Worm (Caenorhabditis elegans): ENCODE data around the gene sdz-11.

The sdz-11 gene

DNA sequence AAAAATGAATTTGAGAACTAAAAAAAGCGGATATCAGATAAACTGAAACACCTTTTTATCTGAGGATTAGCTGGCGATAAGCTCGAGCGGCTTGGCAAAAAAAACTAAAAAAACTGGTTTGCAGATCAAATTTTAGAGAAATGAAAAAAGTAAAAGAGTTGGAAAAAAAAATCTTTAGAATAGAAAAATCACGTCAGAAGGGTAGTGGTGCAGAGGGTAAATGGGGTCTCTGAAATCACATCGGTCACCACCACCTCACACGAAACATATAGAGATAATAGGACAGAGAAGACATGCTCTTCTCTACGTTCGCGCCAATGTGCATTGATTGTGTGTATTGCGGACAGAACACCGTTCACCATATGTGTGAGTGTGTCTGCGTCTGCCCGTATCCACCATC is 29.2 kb upstream of the sdz-11 start:
- TF ChIP-seq ceh-45 (GFP tag; IDR thresholded peaks at IDR 0.05) (no peak), sdc-2 (tag; optimal IDR thresholded peaks at IDR 0.05) (no peak), elt-4 (tag; optimal IDR thresholded peaks at IDR 0.05) (no peak), F13H6.1 (tag; optimal IDR thresholded peaks at IDR 0.05) (no peak), unc-3 (GFP tag; conservative IDR thresholded peaks at IDR 0.05) (no peak), unc-3 (tag; optimal IDR thresholded peaks at IDR 0.05) (no peak)

DNA sequence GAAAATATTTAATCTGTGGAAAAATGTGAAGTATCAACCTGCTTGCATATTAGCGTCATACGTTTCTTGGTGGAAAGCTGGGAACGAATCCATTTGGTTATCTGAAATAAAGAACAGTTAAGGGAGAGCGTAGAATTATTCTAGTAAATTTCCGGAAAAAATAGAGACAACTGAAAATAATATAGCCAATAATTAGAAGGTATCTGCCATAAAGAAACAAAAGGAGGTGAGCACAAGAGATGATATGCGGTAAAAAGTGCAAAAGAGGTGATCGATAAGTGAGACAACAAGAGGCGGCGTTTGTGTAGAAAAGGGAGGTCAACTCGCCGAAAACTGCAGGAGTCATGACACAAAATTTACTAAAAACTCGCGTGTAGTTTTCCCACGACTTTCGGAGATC is 27.4 kb upstream of the sdz-11 start, which contains the start of gene T24E12.11:
T24E12.11 (minus strand) TSS at position 101 of the 400 bp plus-strand sequence.
- TF ChIP-seq ceh-19 (GFP tag; optimal IDR thresholded peaks at IDR 0.05) (no peak), hlh-15 (tag; optimal IDR thresholded peaks at IDR 0.05) (no peak), ama-1 (optimal IDR thresholded peaks at IDR 0.05) (no peak), ceh-18 (tag; optimal IDR thresholded peaks at IDR 0.05) (no peak), T23F11.4 (GFP tag; optimal IDR thresholded peaks at IDR 0.05) (no peak), fkh-10 (GFP tag; optimal IDR thresholded peaks at IDR 0.05) (no peak), rnt-1 (tag; optimal IDR thresholded peaks at IDR 0.05) (no peak), mec-3 (tag; optimal IDR thresholded peaks at IDR 0.05; ENCODE audit: borderline replicate concordance) (no peak), zip-5 (tag; optimal IDR thresholded peaks at IDR 0.05) (no peak), odd-2 (tag; optimal IDR thresholded peaks at IDR 0.05) (no peak), tbx-7 (tag; optimal IDR thresholded peaks at IDR 0.05) (no peak), ceh-22 (tag; optimal IDR thresholded peaks at IDR 0.05) (no peak), ceh-9 (tag; optimal IDR thresholded peaks at IDR 0.05) (no peak), ceh-2 (tag; optimal IDR thresholded peaks at IDR 0.05) (no peak), lim-6 (tag; optimal IDR thresholded peaks at IDR 0.05) (no peak), gmeb-2 (tag; optimal IDR thresholded peaks at IDR 0.05) (no peak), ztf-16 (tag; optimal IDR thresholded peaks at IDR 0.05) (no peak), unc-3 (GFP tag; conservative IDR thresholded peaks at IDR 0.05) (no peak), unc-3 (tag; optimal IDR thresholded peaks at IDR 0.05) (no peak), nfya-1 (tag; optimal IDR thresholded peaks at IDR 0.05) (no peak)

DNA sequence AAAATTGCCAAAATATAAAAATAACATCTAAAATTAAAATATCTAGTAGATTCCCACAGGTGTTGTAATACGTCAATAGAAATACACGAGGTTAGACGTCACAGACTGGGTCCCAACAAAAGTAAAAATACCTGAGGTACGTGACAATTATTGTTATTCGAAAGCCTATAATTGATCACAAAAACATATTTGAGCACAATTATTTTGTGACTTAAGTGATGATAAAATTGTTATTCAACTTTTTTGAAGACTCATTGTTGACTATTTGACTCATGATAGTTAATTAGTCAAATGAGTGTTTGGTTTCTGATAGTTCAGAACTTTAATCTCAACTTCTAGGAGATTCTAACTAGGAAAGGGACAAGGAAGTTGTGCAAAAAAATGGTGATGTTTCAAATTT is 25.7 kb upstream of the sdz-11 start:
- TF ChIP-seq pros-1 (tag; optimal IDR thresholded peaks at IDR 0.05) (no peak), C38D4.7 (GFP tag; optimal IDR thresholded peaks at IDR 0.05) (no peak), K02D7.2 (tag; optimal IDR thresholded peaks at IDR 0.05) (no peak), sdc-2 (tag; optimal IDR thresholded peaks at IDR 0.05) (no peak), unc-55 (GFP tag; optimal IDR thresholded peaks at IDR 0.05) (no peak), ceh-9 (tag; optimal IDR thresholded peaks at IDR 0.05) (no peak), npax-4 (tag; optimal IDR thresholded peaks at IDR 0.05) (no peak)

DNA sequence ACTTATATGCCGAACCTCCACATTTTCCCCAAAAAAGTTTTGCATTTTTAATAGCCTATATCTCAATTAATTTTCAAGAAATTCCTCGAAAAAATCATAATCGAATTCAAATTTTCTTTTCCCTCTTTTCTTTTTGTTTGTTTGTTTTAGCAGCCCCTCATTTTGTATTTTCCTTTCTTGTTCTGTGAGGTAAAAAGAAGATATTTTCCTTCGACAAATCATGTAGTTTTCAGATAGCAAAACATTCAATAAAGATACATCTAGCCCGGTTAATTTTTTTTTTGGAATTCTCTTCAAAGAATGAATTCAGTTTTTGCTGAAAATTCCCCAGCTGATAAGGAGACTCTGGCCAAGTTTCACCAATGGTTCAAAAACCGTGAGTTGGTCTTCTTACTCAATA is 23.6 kb upstream of the sdz-11 start, which contains the start of gene T24E12.3:
T24E12.3 (plus strand) TSS at position 301 of the 400 bp plus-strand sequence.
- TF ChIP-seq C38D4.7 (GFP tag; optimal IDR thresholded peaks at IDR 0.05) (no peak), pat-9 (tag; optimal IDR thresholded peaks at IDR 0.05) (no peak), elt-4 (tag; optimal IDR thresholded peaks at IDR 0.05) (no peak), tbx-2 (tag; optimal IDR thresholded peaks at IDR 0.05) (no peak), pha-4 (tag; optimal IDR thresholded peaks at IDR 0.05) (no peak)

DNA sequence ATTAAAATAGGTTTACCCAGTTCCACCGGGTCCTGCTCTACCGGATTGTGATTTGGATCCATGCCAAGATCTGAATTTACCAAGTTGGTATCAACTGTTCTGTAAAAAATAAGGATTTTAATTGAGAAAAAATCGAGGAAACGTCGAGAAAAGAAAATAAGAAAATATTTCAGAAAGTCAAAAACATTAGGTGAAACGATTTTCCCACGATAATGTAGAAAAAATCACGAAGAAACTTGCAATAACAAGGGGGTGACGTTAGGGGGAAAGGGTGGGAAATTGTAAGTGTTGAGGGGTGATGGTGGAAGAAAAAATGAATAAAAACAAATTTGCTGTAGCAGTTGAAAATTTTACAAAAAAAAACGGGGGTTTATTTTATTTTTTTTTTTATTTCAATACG is 21.0 kb upstream of the sdz-11 start, which contains the start of gene T24E12.10:
T24E12.10 (minus strand) TSS at position 101 of the 400 bp plus-strand sequence.
- TF ChIP-seq ceh-30 (tag; optimal IDR thresholded peaks at IDR 0.05) = no peak
- no peak for TF ChIP-seq elt-4 (tag; optimal IDR thresholded peaks at IDR 0.05)
- no peak for TF ChIP-seq madf-2 (tag; optimal IDR thresholded peaks at IDR 0.05)
- TF ChIP-seq pag-3 (tag; optimal IDR thresholded peaks at IDR 0.05; ENCODE audit: borderline replicate concordance) = no peak
- no peak for TF ChIP-seq rnt-1 (tag; optimal IDR thresholded peaks at IDR 0.05)
- no peak for TF ChIP-seq nhr-11 (tag; optimal IDR thresholded peaks at IDR 0.05)
- TF ChIP-seq T23F11.4 (GFP tag; optimal IDR thresholded peaks at IDR 0.05) = no peak
- no peak for TF ChIP-seq npax-4 (tag; optimal IDR thresholded peaks at IDR 0.05)
- TF ChIP-seq sox-2 (GFP tag; IDR thresholded peaks at IDR 0.05) = no peak
- no peak for TF ChIP-seq ztf-16 (tag; optimal IDR thresholded peaks at IDR 0.05)
- TF ChIP-seq dmd-4 (tag; optimal IDR thresholded peaks at IDR 0.05; ENCODE audit: borderline replicate concordance) = no peak
- no peak for TF ChIP-seq pax-1 (tag; optimal IDR thresholded peaks at IDR 0.05)
- no peak for TF ChIP-seq ceh-24 (tag; optimal IDR thresholded peaks at IDR 0.05)
- no peak for TF ChIP-seq K09A11.1 (tag; optimal IDR thresholded peaks at IDR 0.05; ENCODE audit: insufficient read depth)
- TF ChIP-seq pqm-1 (tag; optimal IDR thresholded peaks at IDR 0.05) = no peak
- TF ChIP-seq che-1 (tag; optimal IDR thresholded peaks at IDR 0.05) = no peak

All from whole organism, late embryonic.